Worm (Caenorhabditis elegans) whole organism, midembryonic: Measurements from ENCODE around the gene F21C10.3.

Source experiments
- T22C8.4 ChIP-seq: fragments of 200-800 bp; sonication (Bioruptor generic); IDR thresholded peaks from 2 replicates; pipeline ENCODE4 v1.3.6; 2022; ENCODE audit warnings: missing genetic modification characterization, missing compliant biosample characterization
- cog-1 ChIP-seq: sonication (generic microtip); optimal IDR thresholded peaks from 2 replicates; lab custom pipeline; 2016; ENCODE audit warnings: missing genetic modification characterization, missing compliant biosample characterization
- flt-1 ChIP-seq: fragments of 200-800 bp; sonication (Bioruptor generic); IDR thresholded peaks from 2 replicates; pipeline ENCODE4 v1.3.6; 2022; ENCODE audit warnings: missing genetic modification characterization, missing compliant biosample characterization
- klf-2 ChIP-seq: fragments of 200-800 bp; sonication (Bioruptor generic); conservative IDR thresholded peaks from 2 replicates; pipeline ENCODE4 v1.3.6; 2022; ENCODE audit warnings: missing genetic modification reagents, missing genetic modification characterization, missing compliant biosample characterization
- med-1 ChIP-seq: sonication (generic microtip); optimal IDR thresholded peaks from 2 replicates; lab custom pipeline; 2017; ENCODE audit warnings: missing genetic modification characterization, mild to moderate bottlenecking, missing compliant biosample characterization, antibody characterized with exemption, missing genetic modification reagents; ENCODE audit not compliant: insufficient read depth
- ref-1 ChIP-seq: fragments of 200-800 bp; sonication (Bioruptor generic); conservative IDR thresholded peaks from 2 replicates; pipeline ENCODE4 v1.3.6; 2022; ENCODE audit warnings: missing genetic modification reagents, missing genetic modification characterization, missing compliant biosample characterization
- tab-1 ChIP-seq: fragments of 200-800 bp; sonication (Bioruptor generic); IDR thresholded peaks from 2 replicates; pipeline ENCODE4 v1.3.6; 2022; ENCODE audit warnings: missing genetic modification characterization, missing compliant biosample characterization
- ztf-29 ChIP-seq: fragments of 200-800 bp; sonication (Bioruptor generic); IDR thresholded peaks from 2 replicates; pipeline ENCODE4 v1.3.6; 2022; ENCODE audit warnings: missing genetic modification reagents, missing genetic modification characterization, missing compliant biosample characterization

- TF ChIP-seq med-1 (GFP tag; lab: Kevin White, UChicago) (no peak), cog-1 (tag; lab: Kevin White, UChicago) (no peak), flt-1 (no peak), ref-1 (GFP tag; lab: Robert Waterston, UW) (no peak), tab-1 (no peak), T22C8.4 (GFP tag; lab: Robert Waterston, UW) (no peak), ztf-29 (GFP tag; lab: Robert Waterston, UW) (no peak), klf-2 (GFP tag; lab: Robert Waterston, UW) (no peak)
These were observed 2.9 kb downstream of the F21C10.3 start, which contains the start of gene F21C10.19 for ce11 chrV:9130766-9131165.
